Fruit fly (Drosophila melanogaster) whole organism, embryonic: ENCODE results near the gene Gk2.

ENCODE experiments used
- Atf3 ChIP-seq: fragments of 200-800 bp; sonication (Bioruptor generic); optimal IDR thresholded peaks from 3 replicates; lab custom pipeline; 2016; ENCODE audit warnings: missing biosample characterization, missing genetic modification characterization
- B-H1 ChIP-seq: fragments of 200-800 bp; sonication (Bioruptor generic); IDR thresholded peaks from 3 replicates; pipeline ENCODE4 v1.3.6; 2022; ENCODE audit warnings: missing biosample characterization, missing genetic modification characterization
- B-H2 ChIP-seq: fragments of 200-800 bp; sonication (Bioruptor generic); optimal IDR thresholded peaks from 2 replicates; lab custom pipeline; 2018; ENCODE audit warnings: missing biosample characterization, mild to moderate bottlenecking, missing genetic modification characterization
- CG12104 ChIP-seq: fragments of 200-800 bp; sonication (Bioruptor generic); optimal IDR thresholded peaks from 3 replicates; lab custom pipeline; 2016; ENCODE audit warnings: missing biosample characterization, missing genetic modification characterization
- CG12155 ChIP-seq: fragments of 200-800 bp; sonication (Bioruptor generic); optimal IDR thresholded peaks from 3 replicates; lab custom pipeline; 2016; ENCODE audit warnings: missing biosample characterization, missing genetic modification characterization
- CG14965 ChIP-seq: fragments of 200-800 bp; sonication (Bioruptor generic); optimal IDR thresholded peaks from 2 replicates; lab custom pipeline; 2016; ENCODE audit warnings: missing biosample characterization, missing genetic modification characterization, borderline replicate concordance
- CG15514 ChIP-seq: fragments of 200-800 bp; sonication (Bioruptor generic); optimal IDR thresholded peaks from 3 replicates; lab custom pipeline; 2017; ENCODE audit warnings: missing biosample characterization, missing genetic modification characterization, mild to moderate bottlenecking, moderate library complexity, missing genetic modification reagents
- CG17328 ChIP-seq: fragments of 200-800 bp; sonication (Bioruptor generic); IDR thresholded peaks from 2 replicates; pipeline ENCODE4 v1.3.6; 2022; ENCODE audit warnings: missing biosample characterization, missing genetic modification characterization
- CG17829 ChIP-seq: fragments of 200-800 bp; optimal IDR thresholded peaks from 2 replicates; lab custom pipeline; 2019; ENCODE audit warnings: missing biosample characterization, mild to moderate bottlenecking, missing genetic modification characterization, moderate library complexity
- CG2129 ChIP-seq: fragments of 200-800 bp; sonication (Bioruptor generic); IDR thresholded peaks from 2 replicates; pipeline ENCODE4 v1.3.6; 2022; ENCODE audit warnings: missing biosample characterization, missing genetic modification characterization; ENCODE audit not compliant: partially characterized antibody
- CG33557 ChIP-seq: fragments of 200-800 bp; sonication (Bioruptor generic); optimal IDR thresholded peaks from 2 replicates; lab custom pipeline; 2019; ENCODE audit warnings: missing biosample characterization, mild to moderate bottlenecking, missing genetic modification characterization, moderate library complexity
- CG3838 ChIP-seq: fragments of 200-800 bp; sonication (Bioruptor generic); optimal IDR thresholded peaks from 3 replicates; lab custom pipeline; 2016; ENCODE audit warnings: missing biosample characterization, missing genetic modification characterization
- CG4282 ChIP-seq: fragments of 200-800 bp; sonication (Bioruptor generic); optimal IDR thresholded peaks from 2 replicates; lab custom pipeline; 2016; ENCODE audit warnings: missing biosample characterization, missing genetic modification characterization
- CG4424 ChIP-seq: fragments of 200-800 bp; sonication (Bioruptor generic); optimal IDR thresholded peaks from 3 replicates; lab custom pipeline; 2016; ENCODE audit warnings: missing biosample characterization, missing genetic modification characterization
- CG6654 ChIP-seq: fragments of 200-800 bp; sonication (Bioruptor generic); optimal IDR thresholded peaks from 2 replicates; lab custom pipeline; 2017; ENCODE audit warnings: missing biosample characterization, mild to moderate bottlenecking, missing genetic modification characterization
- CG7963 ChIP-seq: fragments of 200-800 bp; sonication (Bioruptor generic); IDR thresholded peaks from 3 replicates; pipeline ENCODE4 v1.3.6; 2022; ENCODE audit warnings: missing biosample characterization, missing genetic modification characterization; ENCODE audit not compliant: partially characterized antibody
- CG8281 ChIP-seq: fragments of 200-800 bp; sonication (Bioruptor generic); optimal IDR thresholded peaks from 2 replicates; lab custom pipeline; 2018; ENCODE audit warnings: missing biosample characterization, mild to moderate bottlenecking, missing genetic modification characterization, moderate library complexity
- CG8290 ChIP-seq, 3 experiments: fragments of 200-800 bp; sonication (Bioruptor generic); optimal IDR thresholded peaks; 2 replicates each; lab custom pipeline; 2016 to 2019; ENCODE audit warnings: missing biosample characterization in 3 of 3, missing genetic modification characterization in 3 of 3, mild to moderate bottlenecking in 2 of 3, moderate library complexity in 1 of 3
- CG8765 ChIP-seq: fragments of 200-800 bp; sonication (Bioruptor generic); IDR thresholded peaks from 2 replicates; pipeline ENCODE4 v1.3.6; 2022; ENCODE audit warnings: missing biosample characterization, missing genetic modification characterization
- CTCF ChIP-seq: fragments of 200-800 bp; sonication (Bioruptor generic); optimal IDR thresholded peaks from 2 replicates; lab custom pipeline; 2017; ENCODE audit warnings: missing biosample characterization, mild to moderate bottlenecking, missing genetic modification characterization, moderate library complexity
- Ets65A ChIP-seq: fragments of 200-800 bp; sonication (Bioruptor generic); peaks from one replicate; lab custom pipeline; 2016; ENCODE audit warnings: missing biosample characterization, missing genetic modification characterization
- H2.0 ChIP-seq: fragments of 200-800 bp; sonication (Bioruptor generic); IDR thresholded peaks from 2 replicates; pipeline ENCODE4 v1.3.6; 2022; ENCODE audit warnings: missing biosample characterization, missing genetic modification characterization
- HLHmδ ChIP-seq: fragments of 200-800 bp; sonication (Bioruptor generic); optimal IDR thresholded peaks from 2 replicates; lab custom pipeline; 2018; ENCODE audit warnings: missing biosample characterization, mild to moderate bottlenecking, missing genetic modification characterization, moderate library complexity
- HmgD ChIP-seq: fragments of 200-800 bp; sonication (Bioruptor generic); optimal IDR thresholded peaks from 3 replicates; lab custom pipeline; 2016; ENCODE audit warnings: missing biosample characterization, missing genetic modification characterization
- Hmr ChIP-seq: fragments of 200-800 bp; sonication (Bioruptor generic); optimal IDR thresholded peaks from 3 replicates; lab custom pipeline; 2017; ENCODE audit warnings: mild to moderate bottlenecking, missing biosample characterization, missing genetic modification reagents, missing genetic modification characterization
- Kr ChIP-seq: fragments of 200-800 bp; sonication (Bioruptor generic); optimal IDR thresholded peaks from 2 replicates; lab custom pipeline; 2017; ENCODE audit warnings: missing biosample characterization, mild to moderate bottlenecking, missing genetic modification characterization
- Med ChIP-seq: fragments of 200-800 bp; sonication (Bioruptor generic); peaks from one replicate; lab custom pipeline; 2016; ENCODE audit warnings: missing biosample characterization, missing genetic modification characterization, mild to moderate bottlenecking, inconsistent platforms, moderate library complexity
- NC2β ChIP-seq: fragments of 200-800 bp; sonication (Bioruptor generic); optimal IDR thresholded peaks from 2 replicates; lab custom pipeline; 2016; ENCODE audit warnings: missing biosample characterization, missing genetic modification characterization
- NFAT ChIP-seq: fragments of 200-800 bp; sonication (Bioruptor generic); IDR thresholded peaks from 2 replicates; pipeline ENCODE4 v1.3.6; 2022; ENCODE audit warnings: missing biosample characterization, missing genetic modification characterization
- Nf-YB ChIP-seq: fragments of 200-800 bp; sonication (Bioruptor generic); optimal IDR thresholded peaks from 3 replicates; lab custom pipeline; 2019; ENCODE audit warnings: missing biosample characterization, mild to moderate bottlenecking, missing genetic modification characterization, moderate library complexity
- Spps ChIP-seq: fragments of 200-800 bp; sonication (Bioruptor generic); optimal IDR thresholded peaks from 2 replicates; lab custom pipeline; 2018; ENCODE audit warnings: missing biosample characterization, mild to moderate bottlenecking, missing genetic modification characterization
- Sry-β ChIP-seq: fragments of 200-800 bp; sonication (Bioruptor generic); optimal IDR thresholded peaks from 2 replicates; lab custom pipeline; 2018; ENCODE audit warnings: missing biosample characterization, mild to moderate bottlenecking, missing genetic modification characterization, moderate library complexity
- Xrp1 ChIP-seq: fragments of 200-800 bp; sonication (Bioruptor generic); IDR thresholded peaks from 2 replicates; pipeline ENCODE4 v1.3.6; 2022; ENCODE audit warnings: missing biosample characterization, missing genetic modification characterization
- amos ChIP-seq: fragments of 200-800 bp; sonication (Bioruptor generic); IDR thresholded peaks from 2 replicates; pipeline ENCODE4 v1.3.6; 2022; ENCODE audit warnings: missing biosample characterization, missing genetic modification characterization; ENCODE audit not compliant: partially characterized antibody
- bigmax ChIP-seq: fragments of 200-800 bp; sonication (Bioruptor generic); optimal IDR thresholded peaks from 2 replicates; lab custom pipeline; 2018; ENCODE audit warnings: missing biosample characterization, mild to moderate bottlenecking, missing genetic modification characterization
- bsh ChIP-seq, 2 experiments: fragments of 200-800 bp; sonication (Bioruptor generic); optimal IDR thresholded peaks; 2 replicates each; lab custom pipeline; 2017 to 2018; ENCODE audit warnings: mild to moderate bottlenecking in 2 of 2, missing biosample characterization in 2 of 2, missing genetic modification characterization in 2 of 2, moderate library complexity in 1 of 2
- btn ChIP-seq: fragments of 200-800 bp; sonication (Bioruptor generic); optimal IDR thresholded peaks from 2 replicates; lab custom pipeline; 2016; ENCODE audit warnings: missing biosample characterization, missing genetic modification characterization
- caup ChIP-seq: fragments of 200-800 bp; sonication (Bioruptor generic); optimal IDR thresholded peaks from 3 replicates; lab custom pipeline; 2017; ENCODE audit warnings: missing biosample characterization, mild to moderate bottlenecking, missing genetic modification characterization, moderate library complexity; ENCODE audit not compliant: severe bottlenecking
- cwo ChIP-seq: fragments of 200-800 bp; sonication (Bioruptor generic); optimal IDR thresholded peaks from 3 replicates; lab custom pipeline; 2017; ENCODE audit warnings: missing biosample characterization, missing genetic modification characterization, mild to moderate bottlenecking, moderate library complexity, missing genetic modification reagents
- grau ChIP-seq: fragments of 200-800 bp; optimal IDR thresholded peaks from 3 replicates; lab custom pipeline; 2019; ENCODE audit warnings: missing biosample characterization, mild to moderate bottlenecking, missing genetic modification characterization, moderate library complexity
- lilli ChIP-seq: fragments of 200-800 bp; sonication (Bioruptor generic); optimal IDR thresholded peaks from 3 replicates; lab custom pipeline; 2016; ENCODE audit warnings: missing biosample characterization, missing genetic modification characterization
- nerfin-1 ChIP-seq: fragments of 200-800 bp; sonication (Bioruptor generic); optimal IDR thresholded peaks from 3 replicates; lab custom pipeline; 2019; ENCODE audit warnings: missing biosample characterization, mild to moderate bottlenecking, missing genetic modification characterization, moderate library complexity
- pfk ChIP-seq: fragments of 200-800 bp; sonication (Bioruptor generic); optimal IDR thresholded peaks from 2 replicates; lab custom pipeline; 2018; ENCODE audit warnings: missing biosample characterization, mild to moderate bottlenecking, missing genetic modification characterization, moderate library complexity
- sob ChIP-seq: fragments of 200-800 bp; sonication (Bioruptor generic); IDR thresholded peaks from 2 replicates; pipeline ENCODE4 v1.3.6; 2022; ENCODE audit warnings: missing biosample characterization, missing genetic modification characterization
- tna ChIP-seq: fragments of 200-800 bp; sonication (Bioruptor generic); IDR thresholded peaks from 2 replicates; pipeline ENCODE4 v1.3.6; 2022; ENCODE audit warnings: missing biosample characterization, missing genetic modification characterization; ENCODE audit not compliant: partially characterized antibody
- unpg ChIP-seq: fragments of 200-800 bp; sonication (Bioruptor generic); optimal IDR thresholded peaks from 3 replicates; lab custom pipeline; 2018; ENCODE audit warnings: missing biosample characterization, mild to moderate bottlenecking, missing genetic modification characterization, moderate library complexity
- zfh2 ChIP-seq: fragments of 200-800 bp; sonication (Bioruptor generic); optimal IDR thresholded peaks from 2 replicates; lab custom pipeline; 2016; ENCODE audit warnings: missing biosample characterization, missing genetic modification characterization

Gene Gk2

DNA sequence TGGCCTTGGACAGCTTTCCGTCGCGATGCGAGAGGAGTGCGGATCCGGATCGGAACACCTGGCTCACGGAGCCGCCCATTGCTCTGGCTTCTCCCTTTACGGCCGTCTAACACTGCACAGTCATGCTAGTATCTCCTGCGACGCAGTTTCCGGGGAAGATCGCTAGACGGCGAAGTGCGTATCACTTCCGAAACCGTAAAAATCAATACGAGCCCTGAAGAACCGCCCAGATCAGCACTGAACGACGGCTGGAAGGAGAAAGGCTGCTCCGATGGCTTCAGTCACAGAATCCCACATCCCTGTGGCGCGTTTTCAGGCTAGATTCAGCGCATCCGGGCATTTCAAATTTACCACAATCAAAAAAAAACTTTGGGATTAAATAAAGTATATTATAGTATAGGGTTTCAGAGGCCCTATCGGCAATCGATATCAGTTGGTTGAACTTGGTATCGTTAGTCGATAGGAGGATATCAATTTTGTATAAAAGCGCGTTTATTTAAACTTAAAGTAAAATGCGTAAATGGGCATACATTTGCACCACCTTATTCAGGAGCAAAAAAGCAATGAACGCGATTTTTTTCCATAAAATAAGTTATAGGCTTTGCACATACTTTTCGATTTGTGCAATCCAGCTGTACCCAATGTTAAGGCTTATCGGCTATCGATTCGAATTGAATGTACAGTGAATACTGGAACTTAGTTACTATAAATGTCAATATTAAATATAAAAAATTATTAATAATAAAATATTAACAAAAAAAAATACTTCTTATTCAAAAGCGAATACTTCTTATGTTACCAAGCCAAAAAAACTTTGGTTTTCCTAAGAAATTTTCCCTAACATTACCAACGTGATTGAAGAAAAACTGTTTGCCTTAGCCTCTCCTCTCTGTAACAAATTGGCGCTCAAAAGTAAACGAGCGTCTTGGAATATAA is 36.8 kb downstream of the Gk2 start, which contains the start of the genes CG13933 and PolD2 (continued):
- peak; percentile 99 for TF ChIP-seq sob
- peak; percentile 79 for TF ChIP-seq CG3838
- TF ChIP-seq pfk (GFP tag; lab: Kevin White, UChicago) = no peak
- TF ChIP-seq CG2129 = peak; percentile 25
- peak; percentile 90 for TF ChIP-seq CG8765 (GFP tag; lab: Robert Waterston, UW)
- peak; percentile 57; the same call in 1 of the 2 replicates for TF ChIP-seq amos (GFP tag; lab: Robert Waterston, UW)
- TF ChIP-seq CG7963 (GFP tag; lab: Robert Waterston, UW) = peak; percentile 81
- TF ChIP-seq HmgD = peak; percentile 29
- peak; percentile 20 for TF ChIP-seq btn (GFP tag; lab: Kevin White, UChicago)
- peak; percentile 75 for TF ChIP-seq Spps (tag; lab: Kevin White, UChicago)
- TF ChIP-seq lilli (GFP tag; lab: Kevin White, UChicago) = peak; percentile 94
- TF ChIP-seq CG4282 = peak; percentile 0
- peak; percentile 96 for TF ChIP-seq Hmr (GFP tag; lab: Kevin White, UChicago)
- peak; percentile 67 for TF ChIP-seq NC2β
- TF ChIP-seq B-H1 (GFP tag; lab: Robert Waterston, UW) = peak; percentile 97
- peak; percentile 95 for TF ChIP-seq caup (GFP tag; lab: Kevin White, UChicago)
- TF ChIP-seq CG4424 (GFP tag; lab: Kevin White, UChicago) = no peak
- TF ChIP-seq CG15514 (GFP tag; lab: Kevin White, UChicago) = peak; percentile 73
- TF ChIP-seq B-H2 (GFP tag; lab: Kevin White, UChicago) = no peak
- TF ChIP-seq unpg (GFP tag; lab: Kevin White, UChicago) = peak; percentile 98
- TF ChIP-seq tna (GFP tag; lab: Robert Waterston, UW) = peak; percentile 90
- no peak for TF ChIP-seq CG8281
- TF ChIP-seq CG12104 (GFP tag; lab: Kevin White, UChicago) = peak; percentile 92
- TF ChIP-seq H2.0 (GFP tag; lab: Robert Waterston, UW) = peak; percentile 99
- no peak for TF ChIP-seq nerfin-1
- TF ChIP-seq Ets65A (GFP tag; lab: Kevin White, UChicago) = peak; percentile 97
- TF ChIP-seq cwo = peak; percentile 77
- TF ChIP-seq Med (GFP tag; lab: Kevin White, UChicago) = peak; percentile 96
- peak; percentile 91 for TF ChIP-seq NFAT (GFP tag; lab: Robert Waterston, UW)
- TF ChIP-seq CG6654 (GFP tag; lab: Kevin White, UChicago) = peak; percentile 65
- TF ChIP-seq Sry-β (GFP tag; lab: Kevin White, UChicago) = peak; percentile 18
- TF ChIP-seq HLHmδ (GFP tag; lab: Kevin White, UChicago) = no peak
- no peak for TF ChIP-seq bigmax (GFP tag; lab: Kevin White, UChicago)
- no peak for TF ChIP-seq Kr (GFP tag; lab: Kevin White, UChicago)
- TF ChIP-seq Nf-YB (GFP tag; lab: Kevin White, UChicago) = peak; percentile 88
- TF ChIP-seq CG17829 (tag; lab: Kevin White, UChicago) = peak; percentile 97
- peak; percentile 100 for TF ChIP-seq grau (tag; lab: Kevin White, UChicago)
- peak in 1 of 2 experiments; percentile 100 for TF ChIP-seq bsh (GFP tag; optimal IDR thresholded peaks at IDR 0.05; lab: Kevin White, UChicago)
- TF ChIP-seq zfh2 = peak; percentile 65
- peak; percentile 73 for TF ChIP-seq Atf3 (GFP tag; lab: Kevin White, UChicago)
- TF ChIP-seq CG14965 (GFP tag; lab: Kevin White, UChicago) = no peak
- peak; percentile 99 for TF ChIP-seq Xrp1
- no peak for TF ChIP-seq CTCF (GFP tag; lab: Kevin White, UChicago)
- TF ChIP-seq CG12155 = peak; percentile 95
- TF ChIP-seq CG8290 (GFP tag; optimal IDR thresholded peaks at IDR 0.05; lab: Kevin White, UChicago) = no peak
- TF ChIP-seq CG8290 (tag; optimal IDR thresholded peaks at IDR 0.05; lab: Kevin White, UChicago) = no peak
- TF ChIP-seq CG33557 (GFP tag; lab: Kevin White, UChicago) = peak; percentile 98
- peak; percentile 99 for TF ChIP-seq CG17328 (GFP tag; lab: Robert Waterston, UW)
